Fruit fly (Drosophila melanogaster): Measurements from ENCODE around the gene CG15435.

The CG15435 gene

dm6 chr2L:4459543-4459942 is at the start of gene CG15435, which contains the start of gene mRpL27:
Gene CG15435 (plus strand): TSS chr2L:4459729.
Gene mRpL27 (minus strand): TSS chr2L:4459638.
- TF ChIP-seq CG8478 (optimal IDR thresholded peaks at IDR 0.05), result no peak
- TF ChIP-seq CTCF (optimal IDR thresholded peaks at IDR 0.05), result no peak

DNA sequence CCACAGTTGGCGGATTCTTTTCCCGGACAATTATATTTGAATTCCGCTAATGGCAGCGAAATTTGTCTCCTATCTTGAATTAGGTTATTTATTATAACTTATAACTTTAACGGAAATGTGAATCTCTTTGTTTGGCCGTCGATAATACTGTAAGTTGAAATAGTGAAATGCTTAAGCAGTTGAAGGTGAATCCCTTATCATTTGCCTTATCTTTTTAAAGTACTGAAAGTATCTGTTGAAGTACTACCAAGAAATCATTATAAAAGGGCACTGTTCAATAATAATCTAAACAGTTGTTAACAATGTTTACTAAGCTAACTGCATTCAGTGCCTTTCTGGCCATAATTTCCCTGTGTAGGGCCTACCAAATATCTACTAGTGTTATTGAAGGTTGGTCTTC is 48.7 kb upstream of the CG15435 start, which contains the start of gene CG43055:
CG43055 (plus strand) TSS at position 301 of the 400 bp plus-strand sequence.
- TF ChIP-seq CG8478 (optimal IDR thresholded peaks at IDR 0.05) (no peak), CTCF (optimal IDR thresholded peaks at IDR 0.05) (no peak)

DNA sequence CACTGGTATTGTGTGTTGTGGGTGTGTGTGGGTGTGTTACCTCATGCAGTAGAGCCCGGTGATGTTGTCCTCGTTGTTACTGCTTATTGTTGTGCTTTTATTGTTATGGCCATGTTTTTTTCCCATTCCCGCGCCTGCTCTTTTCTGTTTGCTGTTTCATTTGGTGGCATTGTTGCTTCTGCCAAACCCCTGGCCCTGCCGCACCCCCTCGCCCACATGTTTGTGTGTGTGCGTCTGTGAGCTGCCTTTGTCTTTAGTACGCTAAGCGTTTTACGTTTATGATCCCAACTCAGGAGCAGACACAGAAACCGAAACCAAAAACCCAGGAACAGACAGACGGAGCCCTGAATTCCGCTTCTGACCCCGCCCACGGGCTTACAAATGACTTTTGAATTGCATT is 45.5 kb upstream of the CG15435 start:
- TF ChIP-seq CTCF (optimal IDR thresholded peaks at IDR 0.05), result no peak
- TF ChIP-seq CG8478 (optimal IDR thresholded peaks at IDR 0.05), result no peak

DNA sequence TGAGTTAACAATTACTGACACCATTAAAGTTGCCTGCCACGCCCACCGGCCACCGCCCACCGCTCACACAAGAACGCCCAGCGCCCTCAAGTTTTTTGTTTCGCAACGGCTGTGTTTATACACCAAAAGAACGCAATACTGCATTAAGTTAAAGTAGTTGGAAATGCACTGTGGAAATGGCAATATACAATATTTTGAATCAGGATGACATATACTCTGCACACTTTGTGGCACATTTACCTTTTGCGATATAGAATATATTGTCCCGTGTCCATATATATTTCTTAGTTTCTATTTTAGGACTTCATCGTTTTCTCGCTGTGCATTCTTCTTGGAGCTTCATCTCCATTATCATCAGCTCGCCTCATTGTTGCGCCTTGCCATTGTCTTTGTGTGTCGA is 43.4 kb upstream of the CG15435 start:
- TF ChIP-seq CTCF (optimal IDR thresholded peaks at IDR 0.05), result no peak
- no peak for TF ChIP-seq CG8478 (optimal IDR thresholded peaks at IDR 0.05)

dm6 chr2L:4416903-4417302 is 42.6 kb upstream of the CG15435 start:
- TF ChIP-seq CG8478 (optimal IDR thresholded peaks at IDR 0.05) (no peak), CTCF (optimal IDR thresholded peaks at IDR 0.05) (no peak)

DNA sequence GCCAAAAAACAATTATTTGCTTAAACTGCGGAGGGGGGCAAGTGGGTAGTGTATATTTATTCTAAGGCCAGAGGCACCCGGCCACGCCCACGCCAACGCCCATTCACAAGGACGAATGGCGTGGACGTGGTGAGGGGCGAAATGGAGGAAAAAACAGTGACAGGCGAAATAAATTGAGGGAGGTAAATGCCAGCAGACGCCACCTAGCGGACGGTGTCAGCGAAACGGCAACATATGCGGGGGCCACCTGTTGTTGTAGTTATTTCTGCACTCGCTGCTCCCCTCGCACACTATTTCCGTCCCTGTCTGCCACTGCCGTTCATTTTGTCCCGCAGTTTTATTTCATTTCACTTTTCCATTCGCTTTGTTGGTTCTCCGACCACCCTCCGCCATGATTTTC is 41.5 kb upstream of the CG15435 start:
- TF ChIP-seq CG8478 (optimal IDR thresholded peaks at IDR 0.05) (no peak), CTCF (optimal IDR thresholded peaks at IDR 0.05) (peak; percentile 87 to 94)

dm6 chr2L:4418819-4419218 is 40.7 kb upstream of the CG15435 start:
- TF ChIP-seq CG8478 (optimal IDR thresholded peaks at IDR 0.05) (no peak), CTCF (optimal IDR thresholded peaks at IDR 0.05) (no peak)

DNA sequence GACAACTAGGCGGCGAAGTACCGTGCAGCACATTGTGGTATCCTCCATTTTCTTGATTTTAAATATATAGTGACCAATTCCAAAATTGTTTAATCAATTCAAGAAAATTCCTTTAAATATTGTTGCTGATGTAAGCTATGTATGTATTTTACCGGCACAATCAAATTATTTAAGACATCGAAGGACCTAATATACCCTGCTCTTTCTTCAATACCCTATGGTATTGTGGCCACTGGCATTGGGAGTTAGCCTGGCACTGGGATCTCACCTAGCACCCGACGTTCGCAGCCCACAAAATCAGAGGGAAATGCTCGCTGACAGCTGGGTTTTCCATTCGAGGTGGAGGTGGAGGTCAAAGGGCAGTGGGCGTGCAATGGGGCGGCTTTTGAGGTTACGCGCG is 37.4 kb upstream of the CG15435 start:
- no peak for TF ChIP-seq CTCF (optimal IDR thresholded peaks at IDR 0.05)
- no peak for TF ChIP-seq CG8478 (optimal IDR thresholded peaks at IDR 0.05)

- TF ChIP-seq CG8478 (optimal IDR thresholded peaks at IDR 0.05), result no peak
- no peak for TF ChIP-seq CTCF (optimal IDR thresholded peaks at IDR 0.05)
Observed at dm6 chr2L:4433608-4434007, 25.9 kb upstream of the CG15435 start, which contains the start of the genes CG34177 and CG34178. Gene CG34177 (plus strand): TSS chr2L:4433908. Gene CG34178 (plus strand): TSS chr2L:4433908.

DNA sequence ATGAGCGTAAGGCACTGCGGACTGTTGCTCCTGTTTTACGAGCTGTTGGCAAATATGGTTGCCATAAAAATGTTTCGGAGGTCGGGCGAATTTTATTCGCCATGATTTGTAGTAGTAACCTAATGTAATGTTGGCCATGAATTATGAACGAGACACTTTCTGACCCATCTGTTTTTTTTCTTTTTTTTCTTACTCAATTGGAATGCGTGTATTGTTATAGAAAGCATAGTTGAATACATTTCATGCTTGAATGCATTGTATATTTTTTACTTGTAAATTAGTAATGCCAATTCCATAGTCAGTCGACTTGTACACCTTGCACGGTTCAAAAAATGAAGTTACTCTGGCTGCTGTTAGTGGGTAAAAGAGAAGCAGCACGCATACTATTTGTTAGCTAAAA is 22.0 kb upstream of the CG15435 start, which contains the start of gene CG43056:
CG43056 (plus strand) TSS at position 301 of the 400 bp plus-strand sequence.
- TF ChIP-seq CG8478 (optimal IDR thresholded peaks at IDR 0.05), result no peak

DNA sequence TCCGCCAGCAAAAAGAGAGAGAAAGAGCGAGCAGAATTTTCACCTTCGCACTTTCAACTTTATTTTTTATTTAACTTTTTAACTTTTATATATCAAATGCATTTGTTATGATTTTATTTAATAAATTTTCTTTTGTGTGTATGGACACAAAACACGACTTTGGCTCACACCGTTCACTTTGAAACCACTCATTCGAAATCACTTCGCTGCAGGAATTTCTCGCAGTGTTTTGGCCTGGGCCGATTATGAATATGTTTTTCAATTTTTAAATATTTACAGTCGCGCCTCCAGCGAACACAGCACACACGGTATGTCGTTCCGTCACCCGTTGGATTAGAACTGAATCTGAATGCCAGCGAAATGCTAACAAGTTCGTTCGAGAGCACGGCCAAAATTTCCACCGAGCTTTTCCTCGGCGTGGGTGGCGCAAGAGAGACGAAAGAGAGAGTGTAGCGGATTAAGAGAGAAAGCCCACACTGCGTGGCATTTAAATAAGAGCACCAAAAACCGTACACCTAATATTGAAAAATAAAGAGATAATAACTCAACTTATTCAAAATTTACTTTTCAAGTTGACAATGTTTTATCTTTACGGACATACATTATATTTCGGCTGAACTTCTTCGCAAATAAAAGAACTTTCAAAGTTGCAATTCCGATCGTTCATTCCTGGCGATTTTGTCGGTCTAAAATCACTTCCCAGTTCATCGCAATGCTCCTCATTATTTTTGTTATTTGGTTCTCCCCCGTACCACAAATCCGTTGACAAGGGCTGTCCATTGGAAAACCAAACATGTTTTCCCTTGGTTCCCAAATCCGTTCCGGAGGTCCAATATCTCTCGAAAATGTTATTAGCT is 18.4 kb upstream of the CG15435 start, which contains the start of gene CG15431:
CG15431 (minus strand) TSS at position 402 of the 857 bp plus-strand sequence.
- no peak for TF ChIP-seq CG8478 (optimal IDR thresholded peaks at IDR 0.05)
- TF ChIP-seq CTCF (optimal IDR thresholded peaks at IDR 0.05), result no peak

dm6 chr2L:4442010-4442587 is 17.4 kb upstream of the CG15435 start, which contains the start of the genes Sfp24F and CG15432:
Gene Sfp24F (minus strand): TSS chr2L:4442060.
Gene CG15432 (plus strand): TSS chr2L:4442320.
- TF ChIP-seq CG8478 (optimal IDR thresholded peaks at IDR 0.05) (no peak), CTCF (optimal IDR thresholded peaks at IDR 0.05) (no peak)

DNA sequence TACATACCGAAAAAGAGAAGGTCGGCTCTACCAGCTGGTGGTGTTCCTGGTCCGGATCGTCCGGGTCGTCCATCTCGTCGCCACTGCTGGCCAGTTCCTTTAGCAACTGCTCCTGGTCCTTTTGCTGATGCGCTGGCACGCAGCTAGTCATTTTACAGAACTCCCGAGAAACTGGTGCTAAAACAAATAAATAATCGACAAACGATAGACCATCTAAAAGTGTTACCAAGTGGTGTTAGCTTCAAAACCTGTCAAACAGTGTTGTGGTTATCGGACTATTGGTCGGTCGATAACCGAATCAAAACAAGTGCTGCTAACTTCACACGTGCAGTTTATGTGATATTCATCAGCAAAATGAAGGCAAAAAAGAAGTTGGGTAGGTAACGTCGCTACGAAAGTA is 15.1 kb upstream of the CG15435 start, which contains the start of the genes morgue and Elp3:
morgue (minus strand) TSS at position 224 of the 400 bp plus-strand sequence.
Elp3 (plus strand) TSS at position 276 of the 400 bp plus-strand sequence.
- TF ChIP-seq CTCF (optimal IDR thresholded peaks at IDR 0.05) (no peak), CG8478 (optimal IDR thresholded peaks at IDR 0.05) (no peak)

DNA sequence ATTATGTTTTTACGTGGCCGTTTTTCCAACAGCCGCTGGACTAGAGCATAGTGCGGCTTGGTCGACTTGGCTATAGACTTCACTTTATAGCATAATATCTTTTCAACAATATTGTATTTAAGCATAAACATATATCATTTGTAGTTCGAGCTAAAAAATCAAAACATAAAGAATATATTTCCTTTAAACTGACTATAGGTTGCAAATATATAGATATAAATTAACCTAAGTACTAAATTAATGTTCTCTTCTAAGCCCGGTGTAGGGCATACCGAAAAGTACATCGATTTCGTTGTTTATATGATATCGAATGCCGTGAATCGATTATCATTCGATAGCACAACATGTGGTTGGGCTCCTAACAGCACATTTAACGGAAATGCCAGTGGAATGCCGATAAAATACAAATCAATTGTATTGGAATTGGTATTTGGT is 10.9 kb upstream of the CG15435 start, which contains the start of gene MFS18:
MFS18 (minus strand) TSS at position 54 of the 435 bp plus-strand sequence.
- TF ChIP-seq CTCF (optimal IDR thresholded peaks at IDR 0.05) (no peak), CG8478 (optimal IDR thresholded peaks at IDR 0.05) (no peak)

DNA sequence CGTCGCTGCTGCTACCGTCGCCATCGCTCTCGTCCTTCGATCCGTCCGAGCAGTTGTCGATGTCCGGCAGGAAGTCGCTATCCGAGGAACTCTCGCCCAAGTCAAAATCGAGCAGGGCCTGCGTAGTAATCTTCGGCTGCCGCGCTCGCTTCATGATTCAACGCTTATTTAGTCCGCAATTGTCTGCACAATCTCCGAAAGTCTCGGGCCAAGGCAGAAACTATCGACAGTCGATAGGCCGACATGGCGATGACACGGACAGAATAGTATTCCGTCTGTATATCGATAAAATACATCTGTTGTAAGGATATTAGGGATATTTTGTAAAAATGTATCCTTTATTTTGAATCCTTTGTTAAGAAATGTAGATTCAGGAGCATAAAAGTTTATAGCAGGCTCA is 6.7 kb upstream of the CG15435 start, which contains the start of gene CG15439:
CG15439 (minus strand) TSS at position 241 of the 400 bp plus-strand sequence.
- no peak for TF ChIP-seq CG8478 (optimal IDR thresholded peaks at IDR 0.05)
- no peak for TF ChIP-seq CTCF (optimal IDR thresholded peaks at IDR 0.05)
